Worm (Caenorhabditis elegans) whole organism, young adult: ENCODE results near the gene lido-16.

Experiments used
- D2030.7 ChIP-seq: fragments of 200-800 bp; sonication (Bioruptor generic); IDR thresholded peaks from 2 replicates; pipeline ENCODE4 v1.3.6; 2022; ENCODE audit warnings: missing genetic modification reagents, missing genetic modification characterization, missing compliant biosample characterization
- F10E7.11 ChIP-seq: sonication (generic microtip); optimal IDR thresholded peaks from 2 replicates; lab custom pipeline; 2017; ENCODE audit warnings: mild to moderate bottlenecking, missing genetic modification characterization, moderate library complexity, missing compliant biosample characterization
- F22D6.2 ChIP-seq: sonication (generic microtip); optimal IDR thresholded peaks from 2 replicates; lab custom pipeline; 2016; ENCODE audit warnings: mild to moderate bottlenecking, missing genetic modification characterization, missing compliant biosample characterization
- F57A8.1 ChIP-seq: fragments of 200-800 bp; sonication (Bioruptor generic); optimal IDR thresholded peaks from 2 replicates; lab custom pipeline; 2018; ENCODE audit warnings: mild to moderate bottlenecking, missing genetic modification characterization, moderate library complexity, missing compliant biosample characterization
- K12H6.12 ChIP-seq: fragments of 200-800 bp; sonication (Bioruptor generic); optimal IDR thresholded peaks from 2 replicates; lab custom pipeline; 2018; ENCODE audit warnings: mild to moderate bottlenecking, missing genetic modification characterization, missing compliant biosample characterization
- T07F8.4 ChIP-seq: sonication (generic microtip); optimal IDR thresholded peaks from 2 replicates; lab custom pipeline; 2016; ENCODE audit warnings: mild to moderate bottlenecking, missing genetic modification characterization, moderate library complexity, missing compliant biosample characterization
- Y53G8AR.9 ChIP-seq: fragments of 200-800 bp; sonication (Bioruptor generic); conservative IDR thresholded peaks from 2 replicates; pipeline ENCODE4 v1.3.6; 2022; ENCODE audit warnings: missing genetic modification reagents, missing genetic modification characterization, missing compliant biosample characterization
- Y79H2A.3 ChIP-seq: fragments of 200-800 bp; sonication (Bioruptor generic); conservative IDR thresholded peaks from 2 replicates; pipeline ENCODE4 v1.3.6; 2022; ENCODE audit warnings: missing genetic modification reagents, missing genetic modification characterization, missing compliant biosample characterization
- Y95B8A.8 ChIP-seq: fragments of 200-800 bp; sonication (Bioruptor generic); IDR thresholded peaks from 2 replicates; pipeline ENCODE4 v1.3.6; 2022; ENCODE audit warnings: missing genetic modification reagents, missing genetic modification characterization, missing compliant biosample characterization
- akir-1 ChIP-seq: fragments of 200-800 bp; sonication (Bioruptor generic); optimal IDR thresholded peaks from 2 replicates; lab custom pipeline; 2018; ENCODE audit warnings: mild to moderate bottlenecking, missing genetic modification characterization, moderate library complexity, missing compliant biosample characterization
- attf-5 ChIP-seq: fragments of 200-800 bp; sonication (Bioruptor generic); optimal IDR thresholded peaks from 2 replicates; lab custom pipeline; 2018; ENCODE audit warnings: mild to moderate bottlenecking, missing genetic modification characterization, missing compliant biosample characterization
- bed-1 ChIP-seq: fragments of 200-800 bp; sonication (Bioruptor generic); IDR thresholded peaks from 2 replicates; pipeline ENCODE4 v1.3.6; 2022; ENCODE audit warnings: missing genetic modification reagents, missing genetic modification characterization, missing compliant biosample characterization
- bed-2 ChIP-seq: fragments of 200-800 bp; sonication (Bioruptor generic); IDR thresholded peaks from 2 replicates; pipeline ENCODE4 v1.3.6; 2022; ENCODE audit warnings: missing genetic modification reagents, missing genetic modification characterization, missing compliant biosample characterization
- cebp-1 ChIP-seq, 2 experiments: fragments of 200-800 bp in 1 of 2; sonication (Bioruptor generic) in 1 of 2; sonication (generic microtip) in 1 of 2; IDR thresholded peaks in 1 of 2; optimal IDR thresholded peaks in 1 of 2; 2 replicates each; pipeline versions ENCODE4 v1.3.6 to Lab custom; 2017 to 2022; ENCODE audit warnings: missing compliant biosample characterization in 2 of 2, missing genetic modification characterization in 2 of 2, mild to moderate bottlenecking in 1 of 2, missing genetic modification reagents in 1 of 2, moderate library complexity in 1 of 2
- ceh-100 ChIP-seq: fragments of 200-800 bp; sonication (Bioruptor generic); IDR thresholded peaks from 2 replicates; pipeline ENCODE4 v1.3.6; 2022; ENCODE audit warnings: missing genetic modification reagents, missing genetic modification characterization, missing compliant biosample characterization
- ceh-40 ChIP-seq: fragments of 200-800 bp; sonication (Bioruptor generic); IDR thresholded peaks from 2 replicates; pipeline ENCODE4 v1.3.6; 2022; ENCODE audit warnings: missing genetic modification characterization, missing compliant biosample characterization
- ceh-91 ChIP-seq: fragments of 200-800 bp; sonication (Bioruptor generic); IDR thresholded peaks from 2 replicates; pipeline ENCODE4 v1.3.6; 2022; ENCODE audit warnings: missing genetic modification reagents, missing genetic modification characterization, missing compliant biosample characterization
- dpl-1 ChIP-seq: fragments of 150-350 bp; optimal IDR thresholded peaks from 2 replicates; lab custom pipeline; 2014; ENCODE audit warnings: missing biosample characterization, missing genetic modification reagents, missing genetic modification characterization
- efl-1 ChIP-seq: fragments of 150-350 bp; optimal IDR thresholded peaks from 2 replicates; lab custom pipeline; 2014; ENCODE audit warnings: missing biosample characterization, missing genetic modification reagents, missing genetic modification characterization
- egl-44 ChIP-seq: fragments of 200-800 bp; sonication (Bioruptor generic); IDR thresholded peaks from 2 replicates; pipeline ENCODE4 v1.3.6; 2022; ENCODE audit warnings: missing genetic modification reagents, missing genetic modification characterization, missing compliant biosample characterization
- ekl-4 ChIP-seq: fragments of 200-800 bp; sonication (Bioruptor generic); IDR thresholded peaks from 2 replicates; pipeline ENCODE4 v1.3.6; 2022; ENCODE audit warnings: missing genetic modification reagents, missing genetic modification characterization, missing compliant biosample characterization
- ets-4 ChIP-seq: fragments of 200-800 bp; sonication (Bioruptor generic); optimal IDR thresholded peaks from 2 replicates; lab custom pipeline; 2018; ENCODE audit warnings: mild to moderate bottlenecking, missing genetic modification characterization, missing compliant biosample characterization
- gei-17 ChIP-seq: fragments of 200-800 bp; sonication (Bioruptor generic); optimal IDR thresholded peaks from 2 replicates; lab custom pipeline; 2018; ENCODE audit warnings: mild to moderate bottlenecking, missing genetic modification characterization, missing compliant biosample characterization
- him-1 ChIP-seq: sonication (generic microtip); optimal IDR thresholded peaks from 2 replicates; lab custom pipeline; 2016; ENCODE audit warnings: missing genotype, missing genetic modification reagents, missing genetic modification characterization, missing compliant biosample characterization
- hmg-1.2 ChIP-seq: fragments of 200-800 bp; sonication (Bioruptor generic); IDR thresholded peaks from 2 replicates; pipeline ENCODE4 v1.3.6; 2022; ENCODE audit warnings: missing genetic modification reagents, missing genetic modification characterization, missing compliant biosample characterization
- hrde-1 ChIP-seq: sonication (generic microtip); optimal IDR thresholded peaks from 2 replicates; lab custom pipeline; 2016; ENCODE audit warnings: missing genetic modification characterization, mild to moderate bottlenecking, missing compliant biosample characterization, moderate library complexity, missing genotype, missing genetic modification reagents, borderline replicate concordance
- lin-54 ChIP-seq: fragments of 200-800 bp; sonication (Bioruptor generic); optimal IDR thresholded peaks from 2 replicates; lab custom pipeline; 2018; ENCODE audit warnings: mild to moderate bottlenecking, missing genetic modification characterization, missing compliant biosample characterization
- madf-6 ChIP-seq: fragments of 200-800 bp; sonication (Bioruptor generic); IDR thresholded peaks from 2 replicates; pipeline ENCODE4 v1.3.6; 2022; ENCODE audit warnings: missing genetic modification reagents, missing genetic modification characterization, missing compliant biosample characterization
- madf-8 ChIP-seq: fragments of 200-800 bp; sonication (Bioruptor generic); conservative IDR thresholded peaks from 2 replicates; pipeline ENCODE4 v1.3.6; 2022; ENCODE audit warnings: missing genetic modification reagents, missing genetic modification characterization, missing compliant biosample characterization
- nhr-179 ChIP-seq: sonication (generic microtip); optimal IDR thresholded peaks from 2 replicates; lab custom pipeline; 2016; ENCODE audit warnings: mild to moderate bottlenecking, missing genetic modification characterization, missing compliant biosample characterization
- nhr-80 ChIP-seq: sonication (generic microtip); optimal IDR thresholded peaks from 2 replicates; lab custom pipeline; 2016; ENCODE audit warnings: missing genetic modification characterization, missing compliant biosample characterization
- rpc-1 ChIP-seq, 2 experiments: fragments of 150-350 bp in 1 of 2; sonication (generic microtip) in 1 of 2; optimal IDR thresholded peaks; 2 replicates each; lab custom pipeline; 2014 to 2018; ENCODE audit warnings: missing biosample characterization in 1 of 2, missing genetic modification characterization in 1 of 2, missing genetic modification reagents in 1 of 2, missing genotype in 1 of 2
- snpc-1.1 ChIP-seq: sonication (generic microtip); optimal IDR thresholded peaks from 2 replicates; lab custom pipeline; 2017; ENCODE audit warnings: missing genetic modification characterization, mild to moderate bottlenecking, missing compliant biosample characterization, antibody characterized with exemption, moderate library complexity, missing genotype, missing genetic modification reagents; ENCODE audit not compliant: insufficient read depth
- snpc-1.3 ChIP-seq: sonication (generic microtip); optimal IDR thresholded peaks from 2 replicates; lab custom pipeline; 2017; ENCODE audit warnings: missing genetic modification characterization, mild to moderate bottlenecking, missing compliant biosample characterization, antibody characterized with exemption, moderate library complexity, missing genotype, missing genetic modification reagents; ENCODE audit not compliant: insufficient read depth
- somi-1 ChIP-seq: fragments of 200-800 bp; sonication (Bioruptor generic); optimal IDR thresholded peaks from 2 replicates; lab custom pipeline; 2018; ENCODE audit warnings: mild to moderate bottlenecking, missing genetic modification characterization, missing compliant biosample characterization
- tlf-1 ChIP-seq: fragments of 200-800 bp; sonication (Bioruptor generic); optimal IDR thresholded peaks from 2 replicates; lab custom pipeline; 2018; ENCODE audit warnings: mild to moderate bottlenecking, missing genetic modification characterization, missing compliant biosample characterization
- unc-130 ChIP-seq: sonication (generic microtip); optimal IDR thresholded peaks from 2 replicates; lab custom pipeline; 2016; ENCODE audit warnings: missing genetic modification reagents, missing genetic modification characterization, missing compliant biosample characterization
- unc-62 ChIP-seq: fragments of 150-350 bp; optimal IDR thresholded peaks from 2 replicates; lab custom pipeline; 2014; ENCODE audit warnings: missing biosample characterization, missing genetic modification reagents, missing genetic modification characterization
- zim-3 ChIP-seq: sonication (generic microtip); optimal IDR thresholded peaks from 2 replicates; lab custom pipeline; 2017; ENCODE audit warnings: mild to moderate bottlenecking, missing genetic modification characterization, moderate library complexity, missing compliant biosample characterization
- ztf-18 ChIP-seq: sonication (generic microtip); optimal IDR thresholded peaks from 2 replicates; lab custom pipeline; 2016; ENCODE audit warnings: missing genotype, mild to moderate bottlenecking, missing genetic modification characterization, missing compliant biosample characterization
- ztf-22 ChIP-seq: fragments of 200-800 bp; sonication (Bioruptor generic); optimal IDR thresholded peaks from 2 replicates; lab custom pipeline; 2018; ENCODE audit warnings: mild to moderate bottlenecking, missing genetic modification characterization, moderate library complexity, missing compliant biosample characterization
- ztf-25 ChIP-seq: fragments of 200-800 bp; sonication (Bioruptor generic); IDR thresholded peaks from 2 replicates; pipeline ENCODE4 v1.3.6; 2022; ENCODE audit warnings: missing genetic modification reagents, missing genetic modification characterization, missing compliant biosample characterization
- ztf-3 ChIP-seq: fragments of 200-800 bp; sonication (Bioruptor generic); optimal IDR thresholded peaks from 2 replicates; lab custom pipeline; 2018; ENCODE audit warnings: mild to moderate bottlenecking, missing genetic modification characterization, missing compliant biosample characterization
- ztf-6 ChIP-seq: fragments of 200-800 bp; sonication (Bioruptor generic); IDR thresholded peaks from 2 replicates; pipeline ENCODE4 v1.3.6; 2022; ENCODE audit warnings: missing genetic modification reagents, missing genetic modification characterization, missing compliant biosample characterization

Gene lido-16

ce11 chrII:6453341-6453806 is 31.4 kb downstream of the lido-16 start, which contains the start of gene atg-16.2 (continued):
- TF ChIP-seq ztf-6 (no peak), unc-130 (GFP tag; lab: Kevin White, UChicago) (no peak), ztf-18 (tag; lab: Kevin White, UChicago) (peak; percentile 90), bed-1 (no peak), Y79H2A.3 (no peak), snpc-1.3 (tag; lab: Kevin White, UChicago) (no peak), unc-62 (GFP tag; lab: Kevin White, UChicago) (no peak), efl-1 (GFP tag; lab: Kevin White, UChicago) (peak; percentile 32), lin-54 (GFP tag; lab: Kevin White, UChicago) (no peak), egl-44 (GFP tag; lab: Robert Waterston, UW) (no peak), bed-2 (GFP tag; lab: Robert Waterston, UW) (no peak), hmg-1.2 (peak; percentile 19; the same call in 1 of the 2 replicates), ztf-3 (GFP tag; lab: Kevin White, UChicago) (no peak), attf-5 (GFP tag; lab: Kevin White, UChicago) (peak; percentile 69)

- TF ChIP-seq rpc-1 (optimal IDR thresholded peaks at IDR 0.05; lab: Kevin White, UChicago) = no peak
- TF ChIP-seq rpc-1 (tag; optimal IDR thresholded peaks at IDR 0.05; lab: Kevin White, UChicago) = no peak
- TF ChIP-seq ceh-100 (GFP tag; lab: Robert Waterston, UW) = no peak
- TF ChIP-seq Y53G8AR.9 (GFP tag; lab: Robert Waterston, UW) = no peak
- TF ChIP-seq zim-3 (tag; lab: Kevin White, UChicago) = no peak
- TF ChIP-seq ztf-25 (GFP tag; lab: Robert Waterston, UW) = no peak
- TF ChIP-seq bed-1 = no peak
- TF ChIP-seq akir-1 = no peak
- TF ChIP-seq madf-8 (GFP tag; lab: Robert Waterston, UW) = no peak
- no peak for TF ChIP-seq ceh-91 (GFP tag; lab: Robert Waterston, UW)
- no peak for TF ChIP-seq snpc-1.1
- no peak for TF ChIP-seq tlf-1 (GFP tag; lab: Kevin White, UChicago)
- no peak for TF ChIP-seq ets-4 (GFP tag; lab: Kevin White, UChicago)
- TF ChIP-seq F57A8.1 (GFP tag; lab: Kevin White, UChicago) = no peak
- no peak for TF ChIP-seq F10E7.11 (tag; lab: Kevin White, UChicago)
- TF ChIP-seq T07F8.4 (tag; lab: Kevin White, UChicago) = no peak
- TF ChIP-seq him-1 = no peak
- TF ChIP-seq F22D6.2 (tag; lab: Kevin White, UChicago) = no peak
- no peak for TF ChIP-seq ceh-40 (GFP tag; lab: Robert Waterston, UW)
Observed at ce11 chrII:6449656-6450055, 35.1 kb downstream of the lido-16 start, which contains the start of gene nhr-22. nhr-22 (minus strand) TSS chrII:6449792.

- peak; percentile 58 for TF ChIP-seq nhr-80
- no peak for TF ChIP-seq Y95B8A.8
- TF ChIP-seq, all 124 proteins: peak for 1
Observed at ce11 chrII:6448656-6449055, 36.1 kb downstream of the lido-16 start.

ce11 chrII:6448189-6448588 is 36.6 kb downstream of the lido-16 start:
- TF ChIP-seq hrde-1 (tag; lab: Kevin White, UChicago) (no peak), cebp-1 (GFP tag; IDR thresholded peaks at IDR 0.05; lab: Robert Waterston, UW) (no peak), cebp-1 (tag; optimal IDR thresholded peaks at IDR 0.05; lab: Kevin White, UChicago) (no peak), gei-17 (GFP tag; lab: Kevin White, UChicago) (no peak), somi-1 (no peak), dpl-1 (GFP tag; lab: Kevin White, UChicago) (no peak), madf-6 (GFP tag; lab: Robert Waterston, UW) (no peak), F10E7.11 (tag; lab: Kevin White, UChicago) (no peak), ztf-22 (GFP tag; lab: Kevin White, UChicago) (no peak), nhr-179 (no peak), ceh-91 (GFP tag; lab: Robert Waterston, UW) (no peak), K12H6.12 (tag; lab: Kevin White, UChicago) (no peak), D2030.7 (GFP tag; lab: Robert Waterston, UW) (no peak), ekl-4 (no peak)
